Fruit fly (Drosophila melanogaster) whole organism, wandering third instar larva: ENCODE results near the gene CG32054.

Source experiments
- CG9705 ChIP-seq: fragments of 200-800 bp; sonication (Bioruptor generic); optimal IDR thresholded peaks from 2 replicates; lab custom pipeline; 2018; ENCODE audit warnings: missing biosample characterization, mild to moderate bottlenecking, missing genetic modification characterization
- CrebA ChIP-seq: fragments of 200-800 bp; sonication (Bioruptor generic); optimal IDR thresholded peaks from 2 replicates; lab custom pipeline; 2016; ENCODE audit warnings: missing biosample characterization, mild to moderate bottlenecking, missing genetic modification characterization, borderline replicate concordance
- GATAd ChIP-seq: sonication (Bioruptor generic); optimal IDR thresholded peaks from 2 replicates; lab custom pipeline; 2016; ENCODE audit warnings: missing biosample characterization, missing genetic modification characterization
- HLH106 ChIP-seq: fragments of 200-800 bp; optimal IDR thresholded peaks from 3 replicates; lab custom pipeline; 2019; ENCODE audit warnings: missing biosample characterization, mild to moderate bottlenecking, missing genetic modification characterization, moderate library complexity
- Hnf4 ChIP-seq: fragments of 200-800 bp; sonication (Bioruptor generic); optimal IDR thresholded peaks from 2 replicates; lab custom pipeline; 2016; ENCODE audit warnings: missing biosample characterization, mild to moderate bottlenecking, missing genetic modification characterization
- Hr83 ChIP-seq: fragments of 200-300 bp; sonication (Bioruptor generic); optimal IDR thresholded peaks from 2 replicates; lab custom pipeline; 2016; ENCODE audit warnings: missing biosample characterization, mild to moderate bottlenecking, missing genetic modification characterization, moderate library complexity; ENCODE audit not compliant: poor library complexity, severe bottlenecking
- Jra ChIP-seq: sonication (Bioruptor generic); optimal IDR thresholded peaks from 2 replicates; lab custom pipeline; 2016; ENCODE audit warnings: missing biosample characterization, missing genetic modification characterization
- Mio ChIP-seq: sonication (Bioruptor generic); optimal IDR thresholded peaks from 2 replicates; lab custom pipeline; 2016; ENCODE audit warnings: missing biosample characterization, missing genetic modification characterization
- Myc ChIP-seq: fragments of >200 bp; optimal IDR thresholded peaks from 2 replicates; lab custom pipeline; 2017
- Rel ChIP-seq, 2 experiments: fragments of 200-800 bp; sonication (Bioruptor generic) in 1 of 2; optimal IDR thresholded peaks; 2 replicates in 1 of 2; 3 replicates in 1 of 2; lab custom pipeline; 2016 to 2019; ENCODE audit warnings: mild to moderate bottlenecking in 2 of 2, missing biosample characterization in 2 of 2, missing genetic modification characterization in 2 of 2, moderate library complexity in 1 of 2
- Sp1 ChIP-seq: fragments of 200-800 bp; sonication (Bioruptor generic); optimal IDR thresholded peaks from 3 replicates; lab custom pipeline; 2019; ENCODE audit warnings: missing biosample characterization, mild to moderate bottlenecking, missing genetic modification characterization, moderate library complexity
- br ChIP-seq: fragments of 200-800 bp; sonication (Bioruptor generic); optimal IDR thresholded peaks from 2 replicates; lab custom pipeline; 2016; ENCODE audit warnings: missing biosample characterization, missing genetic modification characterization
- dl ChIP-seq, 2 experiments: fragments of 175-275, 200-275 bp in 1 of 2; fragments of 200-275 bp in 1 of 2; sonication (Bioruptor generic); optimal IDR thresholded peaks; lab custom pipeline; 2018; ENCODE audit warnings: mild to moderate bottlenecking in 2 of 2, missing biosample characterization in 2 of 2, missing genetic modification characterization in 2 of 2, moderate library complexity in 2 of 2; ENCODE audit not compliant: partially characterized antibody in 2 of 2, insufficient read depth in 1 of 2
- dmrt93B ChIP-seq: fragments of 200-800 bp; sonication (Bioruptor generic); optimal IDR thresholded peaks from 2 replicates; lab custom pipeline; 2018; ENCODE audit warnings: missing biosample characterization, mild to moderate bottlenecking, missing genetic modification characterization
- ey ChIP-seq: fragments of 200-800 bp; sonication (Bioruptor generic); optimal IDR thresholded peaks from 2 replicates; lab custom pipeline; 2016; ENCODE audit warnings: missing biosample characterization, missing genetic modification characterization
- foxo ChIP-seq, 2 experiments: fragments of 200-800 bp; sonication (Bioruptor generic); optimal IDR thresholded peaks; 2 replicates in 1 of 2; 3 replicates in 1 of 2; lab custom pipeline; 2016 to 2017; ENCODE audit warnings: missing biosample characterization in 2 of 2, missing genetic modification characterization in 2 of 2
- fru ChIP-seq: fragments of 200-800 bp; sonication (Bioruptor generic); optimal IDR thresholded peaks from 3 replicates; lab custom pipeline; 2016; ENCODE audit warnings: missing biosample characterization, mild to moderate bottlenecking, missing genetic modification characterization
- h ChIP-seq: fragments of 200-800 bp; sonication (Bioruptor generic); optimal IDR thresholded peaks from 3 replicates; lab custom pipeline; 2016; ENCODE audit warnings: missing biosample characterization, mild to moderate bottlenecking, missing genetic modification characterization
- jim ChIP-seq: fragments of 175-275, 200-325 bp; sonication (Bioruptor generic); optimal IDR thresholded peaks from 2 replicates; lab custom pipeline; 2016; ENCODE audit warnings: missing biosample characterization, mild to moderate bottlenecking, missing genetic modification characterization
- lola ChIP-seq: fragments of >200 bp; optimal IDR thresholded peaks from 2 replicates; lab custom pipeline; 2017; ENCODE audit warnings: missing biosample characterization, missing genetic modification characterization
- pan ChIP-seq: fragments of >200 bp; optimal IDR thresholded peaks from 2 replicates; lab custom pipeline; 2017
- psq ChIP-seq: fragments of 200-800 bp; sonication (Bioruptor generic); optimal IDR thresholded peaks from 3 replicates; lab custom pipeline; 2017; ENCODE audit warnings: missing biosample characterization, mild to moderate bottlenecking, missing genetic modification characterization, moderate library complexity
- sv ChIP-seq: fragments of 200-800 bp; sonication (Bioruptor generic); optimal IDR thresholded peaks from 3 replicates; lab custom pipeline; 2016; ENCODE audit warnings: missing biosample characterization, missing genetic modification characterization
- tai ChIP-seq: sonication (Bioruptor generic); optimal IDR thresholded peaks from 2 replicates; lab custom pipeline; 2016; ENCODE audit warnings: missing biosample characterization, missing genetic modification characterization
- woc ChIP-seq: sonication (Bioruptor generic); optimal IDR thresholded peaks from 2 replicates; lab custom pipeline; 2016; ENCODE audit warnings: missing biosample characterization, mild to moderate bottlenecking, missing genetic modification characterization

CG32054 gene

dm6 chr3L:10094722-10095121 is at the start of gene CG32054:
CG32054 (minus strand) TSS chr3L:10094738.
- TF ChIP-seq fru (GFP tag; lab: Kevin White, UChicago), result peak; percentile 35
- no peak for TF ChIP-seq psq (GFP tag; lab: Kevin White, UChicago)
- TF ChIP-seq Rel (GFP tag; optimal IDR thresholded peaks at IDR 0.05; lab: Kevin White, UChicago), result no peak
- peak; percentile 80 for TF ChIP-seq Rel (tag; optimal IDR thresholded peaks at IDR 0.05; lab: Kevin White, UChicago)

dm6 chr3L:10110379-10110778 is 15.8 kb upstream of the CG32054 start:
- peak; percentile 19 for TF ChIP-seq HLH106 (tag; lab: Kevin White, UChicago)
- TF ChIP-seq br (GFP tag; lab: Kevin White, UChicago), result no peak

- no peak for TF ChIP-seq ey (GFP tag; lab: Kevin White, UChicago)
- TF ChIP-seq h, result no peak
- no peak for TF ChIP-seq Hr83
Measured at dm6 chr3L:10105820-10106219, 11.3 kb upstream of the CG32054 start.

- no peak for TF ChIP-seq woc
Measured at dm6 chr3L:10100781-10101180, 6.2 kb upstream of the CG32054 start, which contains the start of gene CG42826. CG42826 (minus strand) TSS chr3L:10100881.

dm6 chr3L:10098015-10098414 is 3.5 kb upstream of the CG32054 start, which contains the start of gene Srg2:
Srg2 (minus strand) TSS chr3L:10098115.
- TF ChIP-seq HLH106 (tag; lab: Kevin White, UChicago) (no peak), lola (GFP tag; lab: Kevin White, UChicago) (no peak), Hr83 (no peak), Jra (GFP tag; lab: Kevin White, UChicago) (no peak), Rel (GFP tag; optimal IDR thresholded peaks at IDR 0.05; lab: Kevin White, UChicago) (no peak), Rel (tag; optimal IDR thresholded peaks at IDR 0.05; lab: Kevin White, UChicago) (no peak), sv (GFP tag; lab: Kevin White, UChicago) (no peak)
- TF ChIP-seq, all 38 proteins: peak for 0

- no peak for TF ChIP-seq CrebA (GFP tag; lab: Kevin White, UChicago)
- TF ChIP-seq GATAd (GFP tag; lab: Kevin White, UChicago), result no peak
- no peak for TF ChIP-seq Rel (GFP tag; optimal IDR thresholded peaks at IDR 0.05; lab: Kevin White, UChicago)
- TF ChIP-seq Rel (tag; optimal IDR thresholded peaks at IDR 0.05; lab: Kevin White, UChicago), result peak; percentile 77
- TF ChIP-seq, all 38 proteins: peak for 1
Measured at dm6 chr3L:10092278-10092903, 2.1 kb downstream of the CG32054 start, which contains the start of gene CG32053. CG32053 (minus strand) TSS chr3L:10092346.

- TF ChIP-seq Hnf4, result no peak
- TF ChIP-seq foxo (GFP tag; optimal IDR thresholded peaks at IDR 0.05; lab: Kevin White, UChicago), result no peak
- no peak for TF ChIP-seq HLH106 (tag; lab: Kevin White, UChicago)
- no peak for TF ChIP-seq tai (GFP tag; lab: Kevin White, UChicago)
- TF ChIP-seq CG9705, result no peak
- TF ChIP-seq Rel (GFP tag; optimal IDR thresholded peaks at IDR 0.05; lab: Kevin White, UChicago), result no peak
- TF ChIP-seq Rel (tag; optimal IDR thresholded peaks at IDR 0.05; lab: Kevin White, UChicago), result peak; percentile 81
- peak; percentile 23 for TF ChIP-seq CrebA (GFP tag; lab: Kevin White, UChicago)
Measured at dm6 chr3L:10089350-10090266, 4.9 kb downstream of the CG32054 start, which contains the start of gene CG14160. CG14160 (minus strand) TSS chr3L:10089400.

- TF ChIP-seq pan (no peak), Myc (lab: Kevin White, UChicago) (no peak), Rel (GFP tag; optimal IDR thresholded peaks at IDR 0.05; lab: Kevin White, UChicago) (no peak), Rel (tag; optimal IDR thresholded peaks at IDR 0.05; lab: Kevin White, UChicago) (no peak), foxo (GFP tag; optimal IDR thresholded peaks at IDR 0.05; lab: Kevin White, UChicago) (no peak), woc (no peak), fru (GFP tag; lab: Kevin White, UChicago) (no peak), Mio (GFP tag; lab: Kevin White, UChicago) (no peak), psq (GFP tag; lab: Kevin White, UChicago) (no peak), dmrt93B (GFP tag; lab: Kevin White, UChicago) (no peak), dl (GFP tag; optimal IDR thresholded peaks at IDR 0.05; lab: Kevin White, UChicago; ENCODE audit: insufficient read depth in 1 of 2, partially characterized antibody in 2 of 2) (no peak), jim (no peak), Sp1 (GFP tag; lab: Kevin White, UChicago) (no peak), GATAd (GFP tag; lab: Kevin White, UChicago) (no peak)
- TF ChIP-seq, all 38 proteins: peak for 0
Measured at dm6 chr3L:10088415-10088814, 6.1 kb downstream of the CG32054 start.
